Worm (Caenorhabditis elegans) whole organism, L4 larva: Measurements from ENCODE around the gene skr-7.

ENCODE experiments used
- ZK546.5 ChIP-seq, 2 experiments: sonication (generic microtip); optimal IDR thresholded peaks; 2 replicates each; lab custom pipeline; 2017; ENCODE audit warnings: missing biosample characterization in 2 of 2, missing genetic modification characterization in 2 of 2
- ceh-82 ChIP-seq: sonication (generic microtip); optimal IDR thresholded peaks from 2 replicates; lab custom pipeline; 2017; ENCODE audit warnings: missing biosample characterization, missing genetic modification characterization
- mep-1 ChIP-seq: fragments of 150-350 bp; sonication (generic microtip); optimal IDR thresholded peaks from 3 replicates; lab custom pipeline; 2014; ENCODE audit warnings: missing biosample characterization, missing genetic modification characterization

DNA sequence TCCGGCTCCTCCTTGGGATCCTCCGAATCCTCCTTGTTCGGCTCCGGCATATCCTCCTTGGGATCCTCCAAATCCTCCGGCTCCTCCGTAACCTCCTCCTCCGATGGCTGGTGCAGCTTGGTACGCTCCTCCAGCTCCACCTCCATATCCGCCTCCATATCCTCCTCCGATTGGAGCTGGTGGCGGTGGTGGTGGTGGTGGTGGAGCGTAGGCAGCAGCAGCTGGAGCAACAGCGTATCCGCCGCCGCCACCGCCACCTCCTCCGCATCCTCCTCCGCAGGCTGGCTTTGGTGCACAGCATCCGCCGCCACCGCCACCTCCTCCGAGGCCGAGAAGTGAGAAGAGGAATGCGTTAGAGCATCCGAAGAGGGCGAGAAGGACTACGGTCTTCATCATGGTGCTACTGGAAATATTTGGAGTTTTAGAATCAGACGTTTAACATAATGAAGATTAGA, 10.6 kb downstream of the skr-7 start, which contains the start of gene Y47D7A.15:
- TF ChIP-seq ceh-82: no peak
- no peak for TF ChIP-seq mep-1 (tag; lab: Kevin White, UChicago)
- no peak for TF ChIP-seq ZK546.5 (tag; optimal IDR thresholded peaks at IDR 0.05; lab: Kevin White, UChicago)
